Fruit fly (Drosophila melanogaster): ENCODE data around the gene ko.

ko gene

DNA sequence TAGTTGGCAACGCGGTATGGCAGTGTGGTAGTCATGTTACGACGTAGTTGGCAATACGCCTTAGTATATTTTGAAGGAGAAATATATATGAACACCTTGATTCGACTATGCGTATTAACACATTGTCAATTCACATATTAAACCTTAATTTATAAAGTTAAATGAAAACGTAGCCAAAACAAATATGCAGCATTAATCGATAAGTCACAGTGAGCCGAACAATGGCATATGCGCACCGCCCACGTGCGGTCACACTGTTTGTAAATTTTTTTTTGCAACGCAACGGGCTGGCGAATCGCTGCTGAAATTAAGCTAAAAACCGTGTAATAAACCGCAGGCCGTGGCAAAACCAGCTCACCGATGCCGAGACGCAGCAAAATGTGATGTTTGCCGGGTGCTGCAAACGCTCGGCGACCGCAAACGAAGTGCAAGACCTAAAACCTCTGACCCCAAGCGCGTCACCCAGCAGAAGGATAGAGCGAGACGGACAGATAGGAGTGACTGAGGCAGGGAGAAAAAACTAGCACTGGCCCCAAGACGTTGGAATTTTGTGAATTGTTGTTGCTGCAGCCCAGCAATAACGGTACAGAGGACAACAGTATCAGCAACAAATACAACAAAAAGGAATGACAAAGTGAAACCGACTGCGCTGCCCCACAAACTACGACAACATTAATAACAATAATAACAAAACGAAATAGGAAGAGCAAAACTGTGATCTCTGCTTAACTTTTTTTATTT, 44.7 kb upstream of the ko start (continued):
- TF ChIP-seq nerfin-2 (GFP tag; IDR thresholded peaks at IDR 0.05; ENCODE audit: partially characterized antibody) = no peak
- no peak for TF ChIP-seq Lim3 (GFP tag; IDR thresholded peaks at IDR 0.05)
- no peak for TF ChIP-seq dm (GFP tag; optimal IDR thresholded peaks at IDR 0.05)
- TF ChIP-seq Dp (GFP tag; optimal IDR thresholded peaks at IDR 0.05) = peak; percentile 56
- TF ChIP-seq ems (GFP tag; optimal IDR thresholded peaks at IDR 0.05) = peak; percentile 21
- TF ChIP-seq CG42726 (GFP tag; IDR thresholded peaks at IDR 0.05; ENCODE audit: partially characterized antibody) = no peak
- TF ChIP-seq al (GFP tag; IDR thresholded peaks at IDR 0.05) = no peak
- TF ChIP-seq fd64A (GFP tag; optimal IDR thresholded peaks at IDR 0.05) = no peak
- peak; percentile 92 for TF ChIP-seq CG3995 (GFP tag; optimal IDR thresholded peaks at IDR 0.05)
- peak; percentile 12 for TF ChIP-seq grau (tag; optimal IDR thresholded peaks at IDR 0.05)
- no peak for TF ChIP-seq CG8281 (tag; optimal IDR thresholded peaks at IDR 0.05)
- TF ChIP-seq shn (GFP tag; optimal IDR thresholded peaks at IDR 0.05) = no peak
- TF ChIP-seq Ets65A (GFP tag) = peak; percentile 13
- TF ChIP-seq CG12104 (GFP tag; optimal IDR thresholded peaks at IDR 0.05) = no peak
- TF ChIP-seq twi (tag; optimal IDR thresholded peaks at IDR 0.05) = no peak
- TF ChIP-seq CG7987 (GFP tag; optimal IDR thresholded peaks at IDR 0.05) = no peak
- TF ChIP-seq Dref (GFP tag; IDR thresholded peaks at IDR 0.05) = peak; percentile 61; the same call in 1 of the 2 replicates
- peak; percentile 99 for TF ChIP-seq Myb (GFP tag; optimal IDR thresholded peaks at IDR 0.05)
- no peak for TF ChIP-seq CG4404 (GFP tag; IDR thresholded peaks at IDR 0.05)
- 0 out of 3 replicates have a peak, but pooled peaks have one; percentile 20 for TF ChIP-seq Doc3 (GFP tag; IDR thresholded peaks at IDR 0.05; ENCODE audit: partially characterized antibody)
- TF ChIP-seq Doc2 (GFP tag; IDR thresholded peaks at IDR 0.05) = no peak
- TF ChIP-seq CG12659 (GFP tag; optimal IDR thresholded peaks at IDR 0.05) = peak; percentile 76
- TF ChIP-seq CG18262 (tag; optimal IDR thresholded peaks at IDR 0.05) = no peak

DNA sequence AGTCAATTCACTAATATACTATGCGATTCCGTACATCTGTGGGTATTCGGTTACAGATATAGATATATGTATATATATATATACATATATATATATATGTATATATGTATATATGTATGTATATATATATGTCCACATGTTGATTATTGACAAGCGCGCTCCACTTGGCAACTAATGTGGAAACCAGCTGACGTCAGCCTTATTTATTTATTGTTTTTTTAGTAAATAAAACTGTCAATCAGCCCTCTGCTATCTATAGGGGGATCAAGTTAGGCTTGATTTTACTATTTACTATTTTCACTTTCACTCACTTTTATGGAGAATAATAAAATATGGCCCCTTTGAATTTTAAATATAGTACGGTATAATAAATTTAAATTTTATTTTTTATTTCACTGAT, 44.0 kb upstream of the ko start:
- TF ChIP-seq Aef1 (GFP tag; IDR thresholded peaks at IDR 0.05) (no peak), nom (GFP tag; optimal IDR thresholded peaks at IDR 0.05) (peak; percentile 39)

DNA sequence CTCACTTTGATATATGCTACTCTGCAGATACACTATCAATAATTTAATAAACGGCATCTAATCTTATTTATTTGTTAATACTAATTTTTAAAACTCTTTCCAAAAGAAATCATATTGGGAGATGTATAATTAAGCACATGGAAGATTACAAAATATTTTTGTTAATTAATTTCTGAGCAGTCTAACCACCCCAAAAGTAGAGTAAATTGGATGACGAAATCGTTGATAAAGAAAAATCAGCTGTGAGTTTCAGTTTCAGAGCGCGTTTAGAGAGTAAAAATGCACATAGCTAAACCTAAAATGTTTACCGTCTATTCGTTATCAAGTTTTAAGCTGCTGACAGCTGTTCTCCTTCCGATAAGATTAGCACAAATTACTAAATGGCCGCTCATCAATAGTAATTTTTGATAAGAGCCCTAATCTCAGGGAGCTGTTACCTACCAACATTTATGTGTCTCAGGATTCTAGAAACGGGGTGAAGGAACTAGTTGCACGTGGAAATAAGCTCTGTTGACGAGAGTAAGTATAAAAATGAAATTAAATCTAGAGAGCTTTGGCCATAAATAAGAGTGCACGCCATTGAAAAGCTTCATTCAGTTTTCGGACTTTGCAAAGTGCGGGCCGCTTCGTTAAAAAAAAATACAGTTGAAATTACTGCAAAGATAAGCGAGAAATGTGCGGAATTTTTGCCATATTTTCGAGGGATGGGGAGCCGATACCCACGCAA, 41.7 kb upstream of the ko start, which contains the start of the genes chb and AsnS:
Gene chb, plus strand, starts transcription at position 327 of the 727 bp plus-strand sequence.
Gene AsnS, plus strand, starts transcription at position 592 of the 727 bp plus-strand sequence.
- TF ChIP-seq zen (tag; optimal IDR thresholded peaks at IDR 0.05) = peak; percentile 84
- TF ChIP-seq CG11560 (tag; IDR thresholded peaks at IDR 0.05) = peak; percentile 71; the same call in 2 of the 3 replicates
- peak; percentile 73 for TF ChIP-seq slp2 (GFP tag; optimal IDR thresholded peaks at IDR 0.05)
- peak; percentile 39 for TF ChIP-seq vfl (GFP tag; optimal IDR thresholded peaks at IDR 0.05)
- TF ChIP-seq GATAe (GFP tag; conservative IDR thresholded peaks at IDR 0.05) = peak; percentile 88
- TF ChIP-seq CG2875 (GFP tag; optimal IDR thresholded peaks at IDR 0.05) = peak; percentile 62
- TF ChIP-seq hbn (GFP tag; IDR thresholded peaks at IDR 0.05; ENCODE audit: partially characterized antibody) = no peak
- TF ChIP-seq CG13424 (tag; optimal IDR thresholded peaks at IDR 0.05) = peak; percentile 92
- TF ChIP-seq CrebB (tag; optimal IDR thresholded peaks at IDR 0.05) = peak; percentile 87
- TF ChIP-seq cato (GFP tag; optimal IDR thresholded peaks at IDR 0.05; ENCODE audit: borderline replicate concordance) = peak; percentile 78
- peak; percentile 79 for TF ChIP-seq trem (tag; optimal IDR thresholded peaks at IDR 0.05)
- no peak for TF ChIP-seq dan (GFP tag; IDR thresholded peaks at IDR 0.05)
- peak; percentile 77 for TF ChIP-seq CG43689 (GFP tag; IDR thresholded peaks at IDR 0.05)
- TF ChIP-seq Lhr (GFP tag; optimal IDR thresholded peaks at IDR 0.05) = peak; percentile 50
- peak; percentile 56 for TF ChIP-seq CG3995 (GFP tag; optimal IDR thresholded peaks at IDR 0.05)
- peak; percentile 94 for TF ChIP-seq CG8924 (tag; optimal IDR thresholded peaks at IDR 0.05)
- peak; percentile 91 for TF ChIP-seq CG18262 (tag; optimal IDR thresholded peaks at IDR 0.05)
- TF ChIP-seq rib (GFP tag; IDR thresholded peaks at IDR 0.05) = peak; percentile 88
- TF ChIP-seq HLHmδ (GFP tag; optimal IDR thresholded peaks at IDR 0.05) = no peak
- peak; percentile 90 for TF ChIP-seq Ssrp (tag; optimal IDR thresholded peaks at IDR 0.05)
- peak; percentile 60 for TF ChIP-seq Fer2 (tag; optimal IDR thresholded peaks at IDR 0.05)
- peak; percentile 58 for TF ChIP-seq Usf (GFP tag; optimal IDR thresholded peaks at IDR 0.05)
- TF ChIP-seq CG6175 (GFP tag; IDR thresholded peaks at IDR 0.05) = peak; percentile 63; the same call in 1 of the 3 replicates
